Worm (Caenorhabditis elegans): ENCODE results near the gene frk-1.

Gene frk-1

ce11 chrIV:10042881-10043280, at the start of gene frk-1:
TSS of gene frk-1 (plus strand) at chrIV:10043181.
- TF ChIP-seq W03F9.2 (tag; optimal IDR thresholded peaks at IDR 0.05) (no peak), dao-5 (tag; optimal IDR thresholded peaks at IDR 0.05) (no peak), him-1 (tag; optimal IDR thresholded peaks at IDR 0.05) (no peak)

- no peak for TF ChIP-seq dao-5 (tag; optimal IDR thresholded peaks at IDR 0.05)
- peak; percentile 50 for TF ChIP-seq W03F9.2 (tag; optimal IDR thresholded peaks at IDR 0.05)
- no peak for TF ChIP-seq him-1 (tag; optimal IDR thresholded peaks at IDR 0.05)
Observed at ce11 chrIV:9993403-9994132, 49.4 kb upstream of the frk-1 start.

ce11 chrIV:9994895-9995394, 48.0 kb upstream of the frk-1 start, which contains the start of gene uba-1:
TSS of gene uba-1 (minus strand) at chrIV:9994945.
- TF ChIP-seq him-1 (tag; optimal IDR thresholded peaks at IDR 0.05) (no peak), W03F9.2 (tag; optimal IDR thresholded peaks at IDR 0.05) (peak; percentile 34)

ce11 chrIV:9998487-9999218, 44.3 kb upstream of the frk-1 start, which contains the start of gene pyp-1:
TSS of gene pyp-1 (minus strand) at chrIV:9998925.
- no peak for TF ChIP-seq W03F9.2 (tag; optimal IDR thresholded peaks at IDR 0.05)
- TF ChIP-seq him-1 (tag; optimal IDR thresholded peaks at IDR 0.05), result no peak
- no peak for TF ChIP-seq dao-5 (tag; optimal IDR thresholded peaks at IDR 0.05)

- TF ChIP-seq him-1 (tag; optimal IDR thresholded peaks at IDR 0.05) (no peak), dao-5 (tag; optimal IDR thresholded peaks at IDR 0.05) (no peak), W03F9.2 (tag; optimal IDR thresholded peaks at IDR 0.05) (no peak)
Observed at ce11 chrIV:10001748-10002147, 41.2 kb upstream of the frk-1 start, which contains the start of gene C47E12.3. TSS of gene C47E12.3 (minus strand) at chrIV:10001848.

ce11 chrIV:10003372-10003771, 39.6 kb upstream of the frk-1 start, which contains the start of the genes C47E12.2 and sars-1:
TSS of gene C47E12.2 (minus strand) at chrIV:10003502.
TSS of gene sars-1 (plus strand) at chrIV:10003726.
- TF ChIP-seq dao-5 (tag; optimal IDR thresholded peaks at IDR 0.05) (no peak), W03F9.2 (tag; optimal IDR thresholded peaks at IDR 0.05) (no peak), him-1 (tag; optimal IDR thresholded peaks at IDR 0.05) (no peak)

ce11 chrIV:10006792-10007191, 36.2 kb upstream of the frk-1 start, which contains the start of gene C47E12.13:
TSS of gene C47E12.13 (minus strand) at chrIV:10006892.
- TF ChIP-seq dao-5 (tag; optimal IDR thresholded peaks at IDR 0.05) (no peak), W03F9.2 (tag; optimal IDR thresholded peaks at IDR 0.05) (no peak), him-1 (tag; optimal IDR thresholded peaks at IDR 0.05) (no peak)

- TF ChIP-seq dao-5 (tag; optimal IDR thresholded peaks at IDR 0.05) (no peak), him-1 (tag; optimal IDR thresholded peaks at IDR 0.05) (no peak), W03F9.2 (tag; optimal IDR thresholded peaks at IDR 0.05) (no peak)
Observed at ce11 chrIV:10007758-10008157, 35.2 kb upstream of the frk-1 start.

ce11 chrIV:10009536-10009935, 33.4 kb upstream of the frk-1 start, which contains the start of gene magu-4:
TSS of gene magu-4 (plus strand) at chrIV:10009753.
- no peak for TF ChIP-seq him-1 (tag; optimal IDR thresholded peaks at IDR 0.05)
- no peak for TF ChIP-seq W03F9.2 (tag; optimal IDR thresholded peaks at IDR 0.05)
- TF ChIP-seq dao-5 (tag; optimal IDR thresholded peaks at IDR 0.05), result no peak

- TF ChIP-seq W03F9.2 (tag; optimal IDR thresholded peaks at IDR 0.05), result no peak
Observed at ce11 chrIV:10016977-10017376, 26.0 kb upstream of the frk-1 start, which contains the start of gene ent-7. TSS of gene ent-7 (plus strand) at chrIV:10017277.

ce11 chrIV:10017633-10018032, 25.3 kb upstream of the frk-1 start, which contains the start of gene F44D12.2:
TSS of gene F44D12.2 (minus strand) at chrIV:10017733.
- TF ChIP-seq W03F9.2 (tag; optimal IDR thresholded peaks at IDR 0.05) (no peak), him-1 (tag; optimal IDR thresholded peaks at IDR 0.05) (no peak), dao-5 (tag; optimal IDR thresholded peaks at IDR 0.05) (no peak)

- no peak for TF ChIP-seq W03F9.2 (tag; optimal IDR thresholded peaks at IDR 0.05)
Observed at ce11 chrIV:10021283-10021682, 21.7 kb upstream of the frk-1 start, which contains the start of gene F44D12.19. TSS of gene F44D12.19 (plus strand) at chrIV:10021583.

ce11 chrIV:10022991-10023390, 20.0 kb upstream of the frk-1 start, which contains the start of gene F44D12.8:
TSS of gene F44D12.8 (plus strand) at chrIV:10023291.
- TF ChIP-seq W03F9.2 (tag; optimal IDR thresholded peaks at IDR 0.05) (no peak), him-1 (tag; optimal IDR thresholded peaks at IDR 0.05) (no peak), dao-5 (tag; optimal IDR thresholded peaks at IDR 0.05) (no peak)

- TF ChIP-seq him-1 (tag; optimal IDR thresholded peaks at IDR 0.05), result no peak
- no peak for TF ChIP-seq dao-5 (tag; optimal IDR thresholded peaks at IDR 0.05)
- no peak for TF ChIP-seq W03F9.2 (tag; optimal IDR thresholded peaks at IDR 0.05)
Observed at ce11 chrIV:10026129-10026528, 16.9 kb upstream of the frk-1 start.

Data from whole organism, L4/young adult.